Worm (Caenorhabditis elegans) whole organism, L4/young adult: ENCODE measurements around the gene C02B8.1.
A peak's percentile ranks its signal among the peaks of the same experiment; 100 is the strongest.

Experiments used
- W03F9.2 ChIP-seq: fragments of 150-350 bp; optimal IDR thresholded peaks from 2 replicates; lab custom pipeline; 2014; ENCODE audit warnings: missing biosample characterization, missing genetic modification characterization
- dao-5 ChIP-seq: sonication (generic microtip); optimal IDR thresholded peaks from 2 replicates; lab custom pipeline; 2016; ENCODE audit warnings: missing genotype, missing genetic modification characterization, moderate library complexity, missing compliant biosample characterization
- him-1 ChIP-seq: sonication (generic microtip); optimal IDR thresholded peaks from 2 replicates; lab custom pipeline; 2016; ENCODE audit warnings: missing genotype, missing genetic modification reagents, missing genetic modification characterization, missing compliant biosample characterization

C02B8.1 gene

ce11 chrX:8147398-8147797 lies at the start of gene C02B8.1:
Gene C02B8.1, plus strand, starts transcription at chrX:8147698.
- no peak for TF ChIP-seq him-1
- no peak for TF ChIP-seq dao-5
- no peak for TF ChIP-seq W03F9.2 (tag; lab: Kevin White, UChicago)

- TF ChIP-seq dao-5 (no peak), W03F9.2 (tag; lab: Kevin White, UChicago) (no peak), him-1 (no peak)
These were observed 48.6 kb upstream of the C02B8.1 start, which contains the start of gene catp-5 for ce11 chrX:8098813-8099360. Gene catp-5, minus strand, starts transcription at chrX:8098863.

DNA sequence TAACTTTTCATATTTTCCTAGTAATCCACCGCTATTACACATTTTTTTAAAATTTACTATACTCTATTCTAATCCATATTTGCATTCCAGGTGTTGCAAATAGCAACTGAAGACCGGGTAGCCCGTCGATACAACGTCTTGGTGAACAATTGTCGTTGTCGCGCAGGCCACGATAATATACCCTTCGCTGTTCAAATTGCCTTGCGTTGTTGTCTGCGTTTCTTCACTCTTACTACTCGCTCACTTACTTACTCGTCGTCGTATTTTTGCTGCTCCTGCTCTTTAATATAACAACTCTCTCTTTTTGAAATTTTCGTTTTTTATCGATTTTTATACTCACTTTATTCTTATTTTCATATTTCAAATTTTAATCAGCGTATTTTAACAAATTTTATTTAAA lies 43.6 kb upstream of the C02B8.1 start, which contains the start of gene K07E3.2:
Gene K07E3.2 (plus strand): TSS at position 400 of the 400 bp plus-strand sequence.
- TF ChIP-seq him-1 (no peak), W03F9.2 (tag; lab: Kevin White, UChicago) (no peak), dao-5 (no peak)

- TF ChIP-seq him-1 (no peak), dao-5 (no peak), W03F9.2 (tag; lab: Kevin White, UChicago) (no peak)
These were observed 39.6 kb upstream of the C02B8.1 start, which contains the start of gene K07E3.9 for ce11 chrX:8107921-8108320. Gene K07E3.9, plus strand, starts transcription at chrX:8108221.

DNA sequence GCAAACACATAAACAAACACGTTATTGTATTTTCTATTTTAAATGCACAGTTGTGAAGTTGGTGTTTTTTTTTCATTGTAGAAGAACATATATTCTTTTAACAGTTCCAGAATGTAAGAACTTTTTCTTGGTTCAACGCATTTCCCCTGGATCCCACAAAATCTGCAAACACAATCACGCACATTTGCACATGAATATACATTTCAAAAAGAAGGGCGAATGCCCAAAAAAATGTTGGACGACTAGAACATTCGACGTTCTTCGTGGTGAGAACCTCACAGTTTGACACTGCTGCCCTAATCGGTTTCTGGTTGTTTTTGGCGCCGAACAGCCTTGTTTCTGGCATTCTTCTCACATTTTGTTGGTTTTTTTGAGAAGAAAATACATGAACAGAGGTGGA lies 38.0 kb upstream of the C02B8.1 start:
- no peak for TF ChIP-seq him-1
- no peak for TF ChIP-seq dao-5
- peak; percentile 24 for TF ChIP-seq W03F9.2 (tag; lab: Kevin White, UChicago)

ce11 chrX:8110193-8110592 lies 37.3 kb upstream of the C02B8.1 start, which contains the start of gene K07E3.1:
Gene K07E3.1, plus strand, starts transcription at chrX:8110439.
- TF ChIP-seq him-1 (no peak), dao-5 (no peak), W03F9.2 (tag; lab: Kevin White, UChicago) (no peak)

DNA sequence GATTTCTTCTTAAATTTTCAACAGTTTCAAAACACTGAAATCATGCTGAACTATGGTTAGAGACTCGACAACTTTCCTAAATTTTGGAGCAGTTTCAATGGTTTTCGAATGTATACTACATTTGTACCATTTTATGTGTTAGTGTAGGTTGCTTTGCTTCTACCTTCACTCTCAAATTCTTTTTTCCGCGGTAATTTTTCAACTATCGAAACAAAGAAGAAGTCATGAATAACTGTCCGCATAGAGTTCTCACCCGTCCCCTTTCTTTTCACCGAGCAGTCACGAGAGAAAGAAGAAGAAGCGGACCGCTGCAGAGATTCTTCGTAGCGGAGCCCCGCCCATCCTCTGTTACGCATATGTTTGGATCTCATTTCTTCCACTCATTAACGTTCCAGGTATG lies 31.3 kb upstream of the C02B8.1 start, which contains the start of gene hlh-8:
Gene hlh-8 (plus strand): TSS at position 301 of the 400 bp plus-strand sequence.
- TF ChIP-seq W03F9.2 (tag; lab: Kevin White, UChicago) (no peak), him-1 (no peak), dao-5 (no peak)

DNA sequence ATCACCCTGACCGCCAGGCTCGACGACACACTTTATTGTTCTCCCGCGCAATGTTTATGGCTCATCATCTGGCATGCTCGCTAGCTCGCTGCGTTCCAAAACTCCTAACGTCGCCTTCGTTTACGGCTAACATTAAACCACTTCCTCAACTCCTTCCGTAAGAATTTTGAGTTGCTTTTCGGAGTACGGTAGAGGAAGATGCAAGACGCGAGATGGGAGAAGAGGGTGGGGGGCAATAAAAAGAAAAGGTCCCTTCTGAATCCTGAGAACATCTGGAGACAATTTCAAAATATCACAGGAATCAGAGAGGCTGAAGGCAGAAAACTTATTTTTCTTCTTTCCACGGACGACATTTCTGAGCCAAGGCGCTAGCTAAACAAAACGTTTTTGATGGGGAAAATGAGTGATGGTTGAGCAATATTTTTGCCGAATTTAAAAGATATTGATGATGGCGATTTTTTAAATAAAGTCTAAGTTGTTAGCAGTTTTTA lies 29.6 kb upstream of the C02B8.1 start:
- TF ChIP-seq W03F9.2 (tag; lab: Kevin White, UChicago) (no peak), dao-5 (no peak)

DNA sequence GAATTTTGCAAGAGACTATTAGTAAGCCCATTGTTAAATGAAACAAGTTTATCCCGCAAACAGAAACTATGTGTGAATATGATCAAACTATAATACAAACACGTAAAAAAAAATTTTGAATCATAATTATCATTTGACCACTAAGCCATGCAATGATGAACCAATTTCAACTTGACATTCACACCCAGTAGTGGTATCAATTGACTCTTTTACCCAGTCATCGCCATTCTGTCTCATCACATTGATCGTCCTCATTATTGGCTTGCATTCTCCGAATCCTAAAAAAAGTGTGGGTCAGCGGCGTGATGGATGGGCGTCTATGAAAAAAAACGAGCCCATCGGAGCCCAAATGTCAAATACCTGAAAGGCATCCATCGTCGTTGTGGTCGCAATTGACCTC lies 27.2 kb upstream of the C02B8.1 start:
- TF ChIP-seq him-1, result no peak
- TF ChIP-seq W03F9.2 (tag; lab: Kevin White, UChicago), result no peak
- TF ChIP-seq dao-5, result no peak

- no peak for TF ChIP-seq W03F9.2 (tag; lab: Kevin White, UChicago)
- no peak for TF ChIP-seq dao-5
- TF ChIP-seq him-1, result no peak
These were observed 24.3 kb upstream of the C02B8.1 start, which contains the start of gene C02B8.12 for ce11 chrX:8123194-8123593. Gene C02B8.12, minus strand, starts transcription at chrX:8123368.

DNA sequence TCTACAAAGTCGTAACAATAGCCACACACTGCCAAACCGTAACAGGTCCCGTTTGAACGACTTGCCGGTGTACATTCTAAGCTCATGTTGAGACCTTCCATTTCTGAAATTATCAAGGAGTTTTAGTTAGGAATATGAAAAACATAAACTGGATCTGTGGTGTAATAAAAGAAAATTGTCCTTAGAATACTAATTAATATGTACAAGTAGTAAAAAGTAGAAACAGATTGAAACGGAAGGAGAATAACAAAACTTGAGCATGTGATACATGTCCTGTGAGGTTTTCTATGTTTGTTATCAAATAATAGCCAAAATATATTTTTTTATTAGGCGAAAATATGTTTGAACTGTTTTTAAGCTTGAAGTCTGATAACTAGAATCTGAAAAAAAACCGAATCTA lies 18.0 kb upstream of the C02B8.1 start, which contains the start of gene frpr-1:
Gene frpr-1 (minus strand): TSS at position 101 of the 400 bp plus-strand sequence.
- no peak for TF ChIP-seq W03F9.2 (tag; lab: Kevin White, UChicago)
- no peak for TF ChIP-seq him-1
- TF ChIP-seq dao-5, result no peak

DNA sequence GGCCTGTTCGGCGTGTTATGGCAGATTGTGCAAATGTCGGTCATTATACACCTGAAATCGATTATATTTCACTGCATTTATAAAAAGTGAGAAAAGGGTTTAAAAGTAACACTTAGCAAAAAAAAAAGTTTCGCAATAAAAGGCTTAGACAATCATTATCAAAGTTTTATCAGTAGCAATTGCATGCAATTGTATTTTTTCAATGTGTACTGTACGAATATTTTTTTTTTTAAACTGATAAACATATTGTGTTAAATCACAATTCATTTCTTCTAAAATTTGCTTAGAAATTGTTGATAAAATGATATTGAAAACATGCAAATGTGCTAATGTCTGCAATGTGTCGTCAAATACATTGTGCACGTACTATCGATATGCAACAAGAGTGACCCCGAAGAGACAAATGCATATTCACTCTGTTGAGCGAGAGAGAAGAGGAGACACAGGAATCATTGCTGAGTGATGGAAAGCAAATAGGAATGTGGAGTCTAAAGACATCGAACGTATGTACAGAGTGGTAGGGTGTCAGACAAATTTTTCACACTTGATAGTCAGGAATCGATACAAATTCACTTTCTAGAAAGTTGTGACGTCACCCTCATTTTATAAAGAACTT lies 11.1 kb upstream of the C02B8.1 start, which contains the start of gene C02B8.6:
Gene C02B8.6 (minus strand): TSS at position 51 of the 616 bp plus-strand sequence.
- TF ChIP-seq W03F9.2 (tag; lab: Kevin White, UChicago) (peak; percentile 48), dao-5 (no peak), him-1 (no peak)

ce11 chrX:8137779-8138178 lies 9.7 kb upstream of the C02B8.1 start, which contains the start of gene C02B8.7:
Gene C02B8.7, minus strand, starts transcription at chrX:8137879.
- TF ChIP-seq W03F9.2 (tag; lab: Kevin White, UChicago) (no peak), him-1 (no peak)

DNA sequence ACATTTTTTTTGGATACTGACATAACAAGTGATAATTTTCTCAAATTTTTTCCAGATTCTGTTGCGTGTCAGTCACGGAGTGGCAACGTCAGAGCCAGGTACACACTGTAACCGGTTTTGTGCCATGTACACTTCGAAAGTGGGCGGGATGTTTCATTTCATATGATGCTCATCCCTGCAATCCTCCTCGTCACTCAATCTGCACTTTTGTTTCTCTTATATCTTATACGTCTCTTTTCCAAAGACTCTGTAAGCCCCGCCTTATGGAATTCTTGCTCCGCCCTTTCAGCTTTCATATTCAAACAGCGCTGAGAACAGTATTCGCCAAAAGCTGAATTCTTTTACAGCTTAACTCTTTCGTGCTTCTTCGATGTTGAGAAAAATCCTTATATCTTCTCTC lies 8.4 kb upstream of the C02B8.1 start, which contains the start of gene C02B8.3:
Gene C02B8.3 (plus strand): TSS at position 301 of the 400 bp plus-strand sequence.
- TF ChIP-seq W03F9.2 (tag; lab: Kevin White, UChicago) (no peak), dao-5 (no peak), him-1 (no peak)

DNA sequence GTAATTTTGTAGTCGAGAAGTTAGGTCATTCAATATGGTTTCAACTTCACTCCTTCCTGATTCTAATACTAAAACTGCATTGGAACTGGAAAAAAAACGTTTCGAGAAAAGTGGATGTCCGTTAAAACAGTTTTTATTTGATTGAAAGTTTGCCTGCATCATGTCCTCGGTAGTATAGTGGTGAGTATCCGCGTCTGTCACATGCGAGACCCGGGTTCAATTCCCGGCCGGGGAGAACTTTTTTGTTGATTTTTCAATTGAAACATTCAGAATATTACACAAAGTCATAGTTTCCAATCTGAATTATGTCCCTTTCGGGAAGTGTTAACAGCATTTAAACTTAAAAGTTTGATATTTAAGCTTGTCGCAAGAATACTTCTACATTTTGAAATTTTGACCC lies 1.5 kb downstream of the C02B8.1 start:
- TF ChIP-seq W03F9.2 (tag; lab: Kevin White, UChicago), result no peak
- TF ChIP-seq him-1, result no peak
- no peak for TF ChIP-seq dao-5
